Worm (Caenorhabditis elegans): ENCODE measurements around the gene Y43C5A.3.
A peak's percentile ranks its signal among the peaks of the same experiment; 100 is the strongest.

DNA sequence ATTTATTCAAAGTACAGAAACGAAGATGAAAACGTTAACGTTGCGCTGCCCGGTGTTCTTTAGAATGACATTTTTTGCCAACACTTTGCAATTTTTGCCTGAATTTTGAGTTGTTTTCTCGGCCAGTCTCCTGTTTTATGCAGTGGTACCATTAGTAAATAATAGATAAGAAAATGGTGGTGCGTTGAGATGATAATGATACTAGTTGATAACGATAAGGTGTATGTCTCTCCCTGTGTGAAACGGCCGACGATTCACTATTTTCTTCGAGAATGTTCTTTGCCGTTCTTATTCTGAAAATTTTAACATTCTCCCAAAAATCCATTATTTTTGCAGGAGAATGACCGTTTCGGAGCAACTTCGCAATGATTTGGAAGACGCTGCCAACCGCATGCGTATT, 30.6 kb upstream of the Y43C5A.3 start, which contains the start of gene tkt-1:
- TF ChIP-seq ztf-11 (tag; optimal IDR thresholded peaks at IDR 0.05) (no peak), nhr-11 (tag; optimal IDR thresholded peaks at IDR 0.05) (no peak), unc-39 (tag; optimal IDR thresholded peaks at IDR 0.05) (no peak), nhr-6 (tag; optimal IDR thresholded peaks at IDR 0.05) (no peak), unc-62 (GFP tag; optimal IDR thresholded peaks at IDR 0.05 in 1 of 2) (no peak), unc-62 (tag; optimal IDR thresholded peaks at IDR 0.05) (no peak), ama-1 (optimal IDR thresholded peaks at IDR 0.05) (no peak), snpc-4 (tag; optimal IDR thresholded peaks at IDR 0.05) (no peak), fkh-10 (GFP tag; optimal IDR thresholded peaks at IDR 0.05) (no peak), nhr-237 (tag; optimal IDR thresholded peaks at IDR 0.05) (no peak), mdl-1 (tag; optimal IDR thresholded peaks at IDR 0.05) (no peak), F49E8.2 (tag; optimal IDR thresholded peaks at IDR 0.05; ENCODE audit: borderline replicate concordance) (no peak), nhr-25 (tag; optimal IDR thresholded peaks at IDR 0.05; ENCODE audit: borderline replicate concordance, insufficient read depth) (no peak), ceh-82 (tag; optimal IDR thresholded peaks at IDR 0.05) (no peak), dve-1 (tag; optimal IDR thresholded peaks at IDR 0.05; ENCODE audit: insufficient read depth) (peak; percentile 52)

Data from whole organism, L4 larva.